Fruit fly (Drosophila melanogaster) whole organism, embryonic: ENCODE data around the gene heix.

ENCODE experiments used
- B-H2 ChIP-seq: fragments of 200-800 bp; sonication (Bioruptor generic); optimal IDR thresholded peaks from 2 replicates; lab custom pipeline; 2018; ENCODE audit warnings: missing biosample characterization, mild to moderate bottlenecking, missing genetic modification characterization
- CG10267 ChIP-seq: fragments of 200-800 bp; sonication (Bioruptor generic); optimal IDR thresholded peaks from 2 replicates; lab custom pipeline; 2018; ENCODE audit warnings: missing biosample characterization, mild to moderate bottlenecking, missing genetic modification characterization, moderate library complexity
- CG11093 ChIP-seq: fragments of 200-800 bp; sonication (Bioruptor generic); IDR thresholded peaks from 3 replicates; pipeline ENCODE4 v1.3.6; 2022; ENCODE audit warnings: missing biosample characterization, missing genetic modification characterization
- CG11247 ChIP-seq: fragments of 200-800 bp; sonication (Bioruptor generic); IDR thresholded peaks from 2 replicates; pipeline ENCODE4 v1.3.6; 2022; ENCODE audit warnings: missing biosample characterization, missing genetic modification characterization
- CG12071 ChIP-seq: fragments of 200-800 bp; sonication (Bioruptor generic); optimal IDR thresholded peaks from 3 replicates; lab custom pipeline; 2018; ENCODE audit warnings: missing biosample characterization, mild to moderate bottlenecking, missing genetic modification characterization
- CG12155 ChIP-seq: fragments of 200-800 bp; sonication (Bioruptor generic); optimal IDR thresholded peaks from 3 replicates; lab custom pipeline; 2016; ENCODE audit warnings: missing biosample characterization, missing genetic modification characterization
- CG13775 ChIP-seq: fragments of 200-800 bp; sonication (Bioruptor generic); optimal IDR thresholded peaks from 3 replicates; lab custom pipeline; 2017; ENCODE audit warnings: missing biosample characterization, mild to moderate bottlenecking, missing genetic modification characterization
- CG17612 ChIP-seq: fragments of 200-800 bp; sonication (Bioruptor generic); IDR thresholded peaks from 2 replicates; pipeline ENCODE4 v1.3.6; 2022; ENCODE audit warnings: missing biosample characterization, missing genetic modification characterization
- CG30403 ChIP-seq: fragments of 200-800 bp; sonication (Bioruptor generic); optimal IDR thresholded peaks from 3 replicates; lab custom pipeline; 2016; ENCODE audit warnings: missing biosample characterization, missing genetic modification characterization
- CG32532 ChIP-seq: fragments of 200-800 bp; sonication (Bioruptor generic); IDR thresholded peaks from 2 replicates; pipeline ENCODE4 v1.3.6; 2022; ENCODE audit warnings: missing biosample characterization, missing genetic modification characterization
- CG3407 ChIP-seq: fragments of 200-800 bp; sonication (Bioruptor generic); optimal IDR thresholded peaks from 2 replicates; lab custom pipeline; 2018; ENCODE audit warnings: missing biosample characterization, mild to moderate bottlenecking, missing genetic modification characterization
- CG43689 ChIP-seq: fragments of 200-800 bp; sonication (Bioruptor generic); IDR thresholded peaks from 2 replicates; pipeline ENCODE4 v1.3.6; 2022; ENCODE audit warnings: missing biosample characterization, missing genetic modification characterization
- CG7745 ChIP-seq: fragments of 200-800 bp; sonication (Bioruptor generic); optimal IDR thresholded peaks from 2 replicates; lab custom pipeline; 2018; ENCODE audit warnings: missing biosample characterization, mild to moderate bottlenecking, missing genetic modification characterization, moderate library complexity
- CG8290 ChIP-seq, 3 experiments: fragments of 200-800 bp; sonication (Bioruptor generic); optimal IDR thresholded peaks; 2 replicates each; lab custom pipeline; 2016 to 2019; ENCODE audit warnings: missing biosample characterization in 3 of 3, missing genetic modification characterization in 3 of 3, mild to moderate bottlenecking in 2 of 3, moderate library complexity in 1 of 3
- CHES-1-like ChIP-seq: fragments of 200-800 bp; sonication (Bioruptor generic); optimal IDR thresholded peaks from 2 replicates; lab custom pipeline; 2016; ENCODE audit warnings: missing biosample characterization, missing genetic modification characterization
- Camta ChIP-seq: fragments of 200-800 bp; sonication (Bioruptor generic); optimal IDR thresholded peaks from 2 replicates; lab custom pipeline; 2016; ENCODE audit warnings: missing biosample characterization, missing genetic modification characterization
- Doc2 ChIP-seq: fragments of 200-800 bp; sonication (Bioruptor generic); IDR thresholded peaks from 2 replicates; pipeline ENCODE4 v1.3.6; 2022; ENCODE audit warnings: missing biosample characterization, missing genetic modification characterization
- Hmx ChIP-seq: fragments of 200-800 bp; sonication (Bioruptor generic); optimal IDR thresholded peaks from 2 replicates; lab custom pipeline; 2016; ENCODE audit warnings: missing biosample characterization, missing genetic modification characterization
- Meics ChIP-seq: fragments of 200-800 bp; sonication (Bioruptor generic); optimal IDR thresholded peaks from 2 replicates; lab custom pipeline; 2017; ENCODE audit warnings: missing biosample characterization, mild to moderate bottlenecking, missing genetic modification characterization
- Mes4 ChIP-seq: fragments of 200-800 bp; sonication (Bioruptor generic); optimal IDR thresholded peaks from 2 replicates; lab custom pipeline; 2016; ENCODE audit warnings: missing biosample characterization, missing genetic modification characterization
- NK7.1 ChIP-seq: fragments of 200-800 bp; sonication (Bioruptor generic); optimal IDR thresholded peaks from 3 replicates; lab custom pipeline; 2016; ENCODE audit warnings: missing biosample characterization, missing genetic modification characterization
- Ssrp ChIP-seq: fragments of 200-800 bp; sonication (Bioruptor generic); optimal IDR thresholded peaks from 2 replicates; lab custom pipeline; 2018; ENCODE audit warnings: missing biosample characterization, mild to moderate bottlenecking, missing genetic modification characterization, moderate library complexity
- TFAM ChIP-seq: fragments of 200-800 bp; sonication (Bioruptor generic); optimal IDR thresholded peaks from 2 replicates; lab custom pipeline; 2017; ENCODE audit warnings: missing biosample characterization, missing genetic modification characterization, inconsistent platforms
- Taf1 ChIP-seq: fragments of 200-800 bp; sonication (Bioruptor generic); IDR thresholded peaks from 2 replicates; pipeline ENCODE4 v1.3.6; 2022; ENCODE audit warnings: missing biosample characterization, missing genetic modification characterization
- ab ChIP-seq: fragments of 200-800 bp; sonication (Bioruptor generic); optimal IDR thresholded peaks from 2 replicates; lab custom pipeline; 2016; ENCODE audit warnings: missing biosample characterization, missing genetic modification characterization
- abd-A ChIP-seq: fragments of 200-800 bp; sonication (Bioruptor generic); optimal IDR thresholded peaks from 3 replicates; lab custom pipeline; 2019; ENCODE audit warnings: missing biosample characterization, mild to moderate bottlenecking, missing genetic modification characterization, moderate library complexity
- al ChIP-seq: fragments of 200-800 bp; sonication (Bioruptor generic); IDR thresholded peaks from 2 replicates; pipeline ENCODE4 v1.3.6; 2022; ENCODE audit warnings: missing biosample characterization, missing genetic modification characterization
- ap ChIP-seq: fragments of 200-800 bp; sonication (Bioruptor generic); IDR thresholded peaks from 2 replicates; pipeline ENCODE4 v1.3.6; 2022; ENCODE audit warnings: missing biosample characterization, missing genetic modification characterization
- ara ChIP-seq: fragments of 200-800 bp; sonication (Bioruptor generic); IDR thresholded peaks from 2 replicates; pipeline ENCODE4 v1.3.6; 2022; ENCODE audit warnings: missing biosample characterization, missing genetic modification characterization
- bigmax ChIP-seq: fragments of 200-800 bp; sonication (Bioruptor generic); optimal IDR thresholded peaks from 2 replicates; lab custom pipeline; 2018; ENCODE audit warnings: missing biosample characterization, mild to moderate bottlenecking, missing genetic modification characterization
- cas ChIP-seq: fragments of 200-800 bp; sonication (Bioruptor generic); IDR thresholded peaks from 2 replicates; pipeline ENCODE4 v1.3.6; 2022; ENCODE audit warnings: missing biosample characterization, missing genetic modification characterization
- caup ChIP-seq: fragments of 200-800 bp; sonication (Bioruptor generic); optimal IDR thresholded peaks from 3 replicates; lab custom pipeline; 2017; ENCODE audit warnings: missing biosample characterization, mild to moderate bottlenecking, missing genetic modification characterization, moderate library complexity; ENCODE audit not compliant: severe bottlenecking
- dpn ChIP-seq, 2 experiments: fragments of 200-800 bp; sonication (Bioruptor generic); optimal IDR thresholded peaks; 3 replicates each; lab custom pipeline; 2016; ENCODE audit warnings: missing biosample characterization in 2 of 2, missing genetic modification characterization in 2 of 2
- en ChIP-seq: fragments of 200-800 bp; sonication (Bioruptor generic); optimal IDR thresholded peaks from 2 replicates; lab custom pipeline; 2016; ENCODE audit warnings: missing biosample characterization, missing genetic modification characterization
- esg ChIP-seq: fragments of 200-800 bp; sonication (Bioruptor generic); conservative IDR thresholded peaks from 2 replicates; pipeline ENCODE4 v1.3.6; 2022; ENCODE audit warnings: missing biosample characterization, missing genetic modification characterization
- gsb ChIP-seq: fragments of 200-800 bp; sonication (Bioruptor generic); IDR thresholded peaks from 2 replicates; pipeline ENCODE4 v1.3.6; 2022; ENCODE audit warnings: missing biosample characterization, missing genetic modification characterization
- lab ChIP-seq: fragments of 200-800 bp; sonication (Bioruptor generic); optimal IDR thresholded peaks from 3 replicates; lab custom pipeline; 2017; ENCODE audit warnings: missing biosample characterization, missing genetic modification characterization, mild to moderate bottlenecking, moderate library complexity, missing genetic modification reagents
- odd ChIP-seq: fragments of 200-800 bp; sonication (Bioruptor generic); optimal IDR thresholded peaks from 2 replicates; lab custom pipeline; 2017; ENCODE audit warnings: missing biosample characterization, mild to moderate bottlenecking, missing genetic modification characterization
- p53 ChIP-seq: fragments of 200-800 bp; sonication (Bioruptor generic); optimal IDR thresholded peaks from 2 replicates; lab custom pipeline; 2016; ENCODE audit warnings: missing biosample characterization, missing genetic modification characterization
- peb ChIP-seq: fragments of 200-800 bp; sonication (Bioruptor generic); IDR thresholded peaks from 2 replicates; pipeline ENCODE4 v1.3.6; 2022; ENCODE audit warnings: missing biosample characterization, missing genetic modification characterization
- pfk ChIP-seq: fragments of 200-800 bp; sonication (Bioruptor generic); optimal IDR thresholded peaks from 2 replicates; lab custom pipeline; 2018; ENCODE audit warnings: missing biosample characterization, mild to moderate bottlenecking, missing genetic modification characterization, moderate library complexity
- pita ChIP-seq: fragments of 200-800 bp; sonication (Bioruptor generic); optimal IDR thresholded peaks from 2 replicates; lab custom pipeline; 2017; ENCODE audit warnings: missing biosample characterization, mild to moderate bottlenecking, missing genetic modification characterization
- repo ChIP-seq: fragments of 200-800 bp; sonication (Bioruptor generic); optimal IDR thresholded peaks from 2 replicates; lab custom pipeline; 2016; ENCODE audit warnings: missing biosample characterization, missing genetic modification characterization
- salm ChIP-seq: fragments of 200-800 bp; sonication (Bioruptor generic); optimal IDR thresholded peaks from 2 replicates; lab custom pipeline; 2018; ENCODE audit warnings: missing biosample characterization, mild to moderate bottlenecking, missing genetic modification characterization
- sim ChIP-seq: fragments of 200-800 bp; sonication (Bioruptor generic); IDR thresholded peaks from 2 replicates; pipeline ENCODE4 v1.3.6; 2022; ENCODE audit warnings: missing biosample characterization, missing genetic modification characterization
- sima ChIP-seq: fragments of 200-800 bp; sonication (Bioruptor generic); optimal IDR thresholded peaks from 2 replicates; lab custom pipeline; 2016; ENCODE audit warnings: missing biosample characterization, missing genetic modification characterization
- slp2 ChIP-seq: fragments of 200-800 bp; sonication (Bioruptor generic); optimal IDR thresholded peaks from 2 replicates; lab custom pipeline; 2016; ENCODE audit warnings: missing biosample characterization, missing genetic modification characterization
- sr ChIP-seq: fragments of 200-800 bp; sonication (Bioruptor generic); IDR thresholded peaks from 3 replicates; pipeline ENCODE4 v1.3.6; 2022; ENCODE audit warnings: missing biosample characterization, missing genetic modification characterization
- unpg ChIP-seq: fragments of 200-800 bp; sonication (Bioruptor generic); optimal IDR thresholded peaks from 3 replicates; lab custom pipeline; 2018; ENCODE audit warnings: missing biosample characterization, mild to moderate bottlenecking, missing genetic modification characterization, moderate library complexity
- z ChIP-seq: fragments of 200-800 bp; sonication (Bioruptor generic); IDR thresholded peaks from 3 replicates; pipeline ENCODE4 v1.3.6; 2022; ENCODE audit warnings: missing biosample characterization, missing genetic modification characterization
- zen2 ChIP-seq: fragments of 200-800 bp; sonication (Bioruptor generic); IDR thresholded peaks from 3 replicates; pipeline ENCODE4 v1.3.6; 2022; ENCODE audit warnings: missing biosample characterization, missing genetic modification characterization; ENCODE audit not compliant: partially characterized antibody

The heix gene

DNA sequence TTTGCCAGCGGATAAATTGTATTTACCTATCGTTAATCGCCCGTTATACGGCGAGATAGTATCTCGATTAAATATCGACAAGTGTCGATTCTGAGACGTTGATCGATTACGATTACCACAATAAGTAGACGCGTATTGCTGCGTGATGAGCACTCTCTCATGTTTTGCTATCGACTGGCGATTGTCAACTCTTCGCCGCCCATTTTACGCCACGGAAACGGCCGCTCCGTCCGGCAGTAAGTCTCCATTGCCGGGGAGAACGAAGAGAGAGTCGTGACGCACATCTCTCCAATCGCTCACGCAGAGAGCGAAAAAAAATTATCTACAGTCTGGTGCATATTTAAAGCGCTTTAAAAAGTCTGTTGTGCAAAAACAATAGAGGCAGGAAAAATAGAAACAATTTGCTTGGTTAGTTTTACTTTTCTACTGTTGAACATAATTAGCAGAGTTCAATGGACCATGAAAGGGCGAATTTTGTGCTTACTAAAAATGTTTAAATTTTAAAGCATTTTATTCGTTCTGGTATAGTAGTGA is 48.0 kb downstream of the heix start, which contains the start of gene CG46309 (continued):
- TF ChIP-seq NK7.1 (GFP tag; lab: Kevin White, UChicago) (no peak), CG12155 (GFP tag; lab: Kevin White, UChicago) (peak; percentile 35), pfk (GFP tag; lab: Kevin White, UChicago) (peak; percentile 19), z (GFP tag; lab: Robert Waterston, UW) (no peak), lab (GFP tag; lab: Kevin White, UChicago) (peak; percentile 59), Mes4 (GFP tag; lab: Kevin White, UChicago) (no peak), peb (GFP tag; lab: Robert Waterston, UW) (no peak), Doc2 (GFP tag; lab: Robert Waterston, UW) (no peak), pita (GFP tag; lab: Kevin White, UChicago) (no peak), repo (no peak), B-H2 (GFP tag; lab: Kevin White, UChicago) (peak; percentile 23), al (GFP tag; lab: Robert Waterston, UW) (no peak), sima (GFP tag; lab: Kevin White, UChicago) (no peak), CG11247 (GFP tag; lab: Robert Waterston, UW) (no peak), unpg (GFP tag; lab: Kevin White, UChicago) (no peak), gsb (GFP tag; lab: Robert Waterston, UW) (no peak), Hmx (GFP tag; lab: Kevin White, UChicago) (no peak), Taf1 (GFP tag; lab: Robert Waterston, UW) (peak; percentile 30; the same call in 1 of the 2 replicates), TFAM (no peak), CG10267 (tag; lab: Kevin White, UChicago) (peak; percentile 36), slp2 (GFP tag; lab: Kevin White, UChicago) (no peak), CHES-1-like (GFP tag; lab: Kevin White, UChicago) (no peak), CG12071 (GFP tag; lab: Kevin White, UChicago) (no peak), bigmax (GFP tag; lab: Kevin White, UChicago) (no peak), ap (GFP tag; lab: Robert Waterston, UW) (no peak), ab (no peak), CG13775 (GFP tag; lab: Kevin White, UChicago) (no peak), Ssrp (tag; lab: Kevin White, UChicago) (peak; percentile 25), abd-A (tag; lab: Kevin White, UChicago) (no peak), cas (peak; percentile 36; the same call in 1 of the 2 replicates), ara (GFP tag; lab: Robert Waterston, UW) (no peak), en (GFP tag; lab: Kevin White, UChicago) (peak; percentile 11), Camta (GFP tag; lab: Kevin White, UChicago) (peak; percentile 13), salm (tag; lab: Kevin White, UChicago) (no peak), sim (no peak), CG32532 (no peak), Meics (GFP tag; lab: Kevin White, UChicago) (peak; percentile 59), zen2 (GFP tag; lab: Robert Waterston, UW) (peak; percentile 93; the same call in 2 of the 3 replicates), CG3407 (no peak), caup (GFP tag; lab: Kevin White, UChicago) (peak; percentile 46), CG17612 (GFP tag; lab: Robert Waterston, UW) (no peak), odd (no peak), CG11093 (no peak), CG8290 (GFP tag; optimal IDR thresholded peaks at IDR 0.05; lab: Kevin White, UChicago) (peak; percentile 94), CG8290 (tag; optimal IDR thresholded peaks at IDR 0.05; lab: Kevin White, UChicago) (peak; percentile 76 to 90), CG7745 (tag; lab: Kevin White, UChicago) (no peak), esg (no peak), dpn (GFP tag; optimal IDR thresholded peaks at IDR 0.05; lab: Kevin White, UChicago) (peak; percentile 1 to 49), CG30403 (GFP tag; lab: Kevin White, UChicago) (peak; percentile 58), CG43689 (GFP tag; lab: Robert Waterston, UW) (no peak), sr (no peak), p53 (peak; percentile 25)
